Fruit fly (Drosophila melanogaster) whole organism, embryonic: ENCODE results near the gene CG45081.

Experiments used
- Atf-2 ChIP-seq: fragments of 200-800 bp; sonication (Bioruptor generic); optimal IDR thresholded peaks from 2 replicates; lab custom pipeline; 2016; ENCODE audit warnings: missing biosample characterization, missing genetic modification characterization
- CG10543 ChIP-seq: fragments of 200-800 bp; sonication (Bioruptor generic); optimal IDR thresholded peaks from 3 replicates; lab custom pipeline; 2017; ENCODE audit warnings: missing biosample characterization, mild to moderate bottlenecking, missing genetic modification characterization, moderate library complexity
- CG10979 ChIP-seq: fragments of 200-800 bp; sonication (Bioruptor generic); optimal IDR thresholded peaks from 2 replicates; lab custom pipeline; 2018; ENCODE audit warnings: missing biosample characterization, mild to moderate bottlenecking, missing genetic modification characterization, moderate library complexity
- CG11504 ChIP-seq: fragments of 200-800 bp; sonication (Bioruptor generic); optimal IDR thresholded peaks from 3 replicates; lab custom pipeline; 2019; ENCODE audit warnings: missing biosample characterization, mild to moderate bottlenecking, missing genetic modification characterization, moderate library complexity
- CG12391 ChIP-seq: fragments of 200-800 bp; sonication (Bioruptor generic); optimal IDR thresholded peaks from 3 replicates; lab custom pipeline; 2018; ENCODE audit warnings: missing biosample characterization, mild to moderate bottlenecking, missing genetic modification characterization, moderate library complexity
- CG12659 ChIP-seq: fragments of 200-800 bp; sonication (Bioruptor generic); optimal IDR thresholded peaks from 3 replicates; lab custom pipeline; 2017; ENCODE audit warnings: mild to moderate bottlenecking, missing biosample characterization, missing genetic modification reagents, missing genetic modification characterization
- CG13287 ChIP-seq: fragments of 200-800 bp; sonication (Bioruptor generic); IDR thresholded peaks from 2 replicates; pipeline ENCODE4 v1.3.6; 2022; ENCODE audit warnings: missing biosample characterization, missing genetic modification characterization; ENCODE audit not compliant: partially characterized antibody
- CG14965 ChIP-seq: fragments of 200-800 bp; sonication (Bioruptor generic); optimal IDR thresholded peaks from 2 replicates; lab custom pipeline; 2016; ENCODE audit warnings: missing biosample characterization, missing genetic modification characterization, borderline replicate concordance
- CG15696 ChIP-seq: fragments of 200-800 bp; sonication (Bioruptor generic); optimal IDR thresholded peaks from 2 replicates; lab custom pipeline; 2019; ENCODE audit warnings: missing biosample characterization, mild to moderate bottlenecking, missing genetic modification characterization, moderate library complexity
- CG16863 ChIP-seq: fragments of 200-800 bp; sonication (Bioruptor generic); optimal IDR thresholded peaks from 3 replicates; lab custom pipeline; 2016; ENCODE audit warnings: missing biosample characterization, missing genetic modification characterization
- CG17359 ChIP-seq: fragments of 200-800 bp; sonication (Bioruptor generic); optimal IDR thresholded peaks from 3 replicates; lab custom pipeline; 2018; ENCODE audit warnings: missing biosample characterization, mild to moderate bottlenecking, missing genetic modification characterization, moderate library complexity
- CG18262 ChIP-seq: fragments of 200-800 bp; optimal IDR thresholded peaks from 3 replicates; lab custom pipeline; 2019; ENCODE audit warnings: missing biosample characterization, mild to moderate bottlenecking, missing genetic modification characterization, moderate library complexity
- CG2199 ChIP-seq: fragments of 200-800 bp; sonication (Bioruptor generic); IDR thresholded peaks from 3 replicates; pipeline ENCODE4 v1.3.6; 2022; ENCODE audit warnings: missing biosample characterization, missing genetic modification characterization
- CG2678 ChIP-seq: fragments of 200-800 bp; sonication (Bioruptor generic); optimal IDR thresholded peaks from 3 replicates; lab custom pipeline; 2019; ENCODE audit warnings: missing biosample characterization, mild to moderate bottlenecking, missing genetic modification characterization, moderate library complexity
- CG31441 ChIP-seq: fragments of 200-800 bp; sonication (Bioruptor generic); IDR thresholded peaks from 2 replicates; pipeline ENCODE4 v1.3.6; 2022; ENCODE audit warnings: missing biosample characterization, missing genetic modification characterization
- CG32772 ChIP-seq: fragments of 200-800 bp; sonication (Bioruptor generic); IDR thresholded peaks from 2 replicates; pipeline ENCODE4 v1.3.6; 2022; ENCODE audit warnings: missing biosample characterization, missing genetic modification characterization
- CG43689 ChIP-seq: fragments of 200-800 bp; sonication (Bioruptor generic); IDR thresholded peaks from 2 replicates; pipeline ENCODE4 v1.3.6; 2022; ENCODE audit warnings: missing biosample characterization, missing genetic modification characterization
- CG5245 ChIP-seq: fragments of 200-800 bp; sonication (Bioruptor generic); optimal IDR thresholded peaks from 3 replicates; lab custom pipeline; 2016; ENCODE audit warnings: missing biosample characterization, missing genetic modification characterization
- CG6854 ChIP-seq: fragments of 200-800 bp; sonication (Bioruptor generic); optimal IDR thresholded peaks from 3 replicates; lab custom pipeline; 2017; ENCODE audit warnings: missing biosample characterization, mild to moderate bottlenecking, missing genetic modification characterization
- CG7556 ChIP-seq: fragments of 200-800 bp; sonication (Bioruptor generic); optimal IDR thresholded peaks from 2 replicates; lab custom pipeline; 2017; ENCODE audit warnings: missing biosample characterization, mild to moderate bottlenecking, missing genetic modification characterization
- CG7745 ChIP-seq: fragments of 200-800 bp; sonication (Bioruptor generic); optimal IDR thresholded peaks from 2 replicates; lab custom pipeline; 2018; ENCODE audit warnings: missing biosample characterization, mild to moderate bottlenecking, missing genetic modification characterization, moderate library complexity
- CG8281 ChIP-seq: fragments of 200-800 bp; sonication (Bioruptor generic); optimal IDR thresholded peaks from 2 replicates; lab custom pipeline; 2018; ENCODE audit warnings: missing biosample characterization, mild to moderate bottlenecking, missing genetic modification characterization, moderate library complexity
- CG8359 ChIP-seq: fragments of 200-800 bp; sonication (Bioruptor generic); optimal IDR thresholded peaks from 2 replicates; lab custom pipeline; 2017; ENCODE audit warnings: missing biosample characterization, mild to moderate bottlenecking, missing genetic modification characterization, borderline replicate concordance
- D19A ChIP-seq: fragments of 200-800 bp; optimal IDR thresholded peaks from 3 replicates; lab custom pipeline; 2019; ENCODE audit warnings: missing biosample characterization, mild to moderate bottlenecking, missing genetic modification characterization, moderate library complexity
- Dip3 ChIP-seq: fragments of 200-800 bp; sonication (Bioruptor generic); optimal IDR thresholded peaks from 3 replicates; lab custom pipeline; 2016; ENCODE audit warnings: missing biosample characterization, missing genetic modification characterization
- Doc3 ChIP-seq: fragments of 200-800 bp; sonication (Bioruptor generic); IDR thresholded peaks from 3 replicates; pipeline ENCODE4 v1.3.6; 2022; ENCODE audit warnings: missing biosample characterization, missing genetic modification characterization; ENCODE audit not compliant: partially characterized antibody
- Mes4 ChIP-seq: fragments of 200-800 bp; sonication (Bioruptor generic); optimal IDR thresholded peaks from 2 replicates; lab custom pipeline; 2016; ENCODE audit warnings: missing biosample characterization, missing genetic modification characterization
- Pdp1 ChIP-seq, 2 experiments: fragments of 200-800 bp; sonication (Bioruptor generic); optimal IDR thresholded peaks; 3 replicates each; lab custom pipeline; 2016; ENCODE audit warnings: missing biosample characterization in 2 of 2, missing genetic modification characterization in 2 of 2, mild to moderate bottlenecking in 1 of 2, moderate library complexity in 1 of 2
- Side ChIP-seq: fragments of 200-800 bp; sonication (Bioruptor generic); optimal IDR thresholded peaks from 2 replicates; lab custom pipeline; 2016; ENCODE audit warnings: missing biosample characterization, missing genetic modification characterization
- TFAM ChIP-seq: fragments of 200-800 bp; sonication (Bioruptor generic); optimal IDR thresholded peaks from 2 replicates; lab custom pipeline; 2017; ENCODE audit warnings: missing biosample characterization, missing genetic modification characterization, inconsistent platforms
- bab2 ChIP-seq: fragments of 200-800 bp; sonication (Bioruptor generic); optimal IDR thresholded peaks from 2 replicates; lab custom pipeline; 2016; ENCODE audit warnings: missing biosample characterization, missing genetic modification characterization
- chinmo ChIP-seq: fragments of 200-800 bp; sonication (Bioruptor generic); IDR thresholded peaks from 4 replicates; pipeline ENCODE4 v1.3.6; 2022; ENCODE audit warnings: missing biosample characterization, missing genetic modification characterization; ENCODE audit not compliant: partially characterized antibody
- crol ChIP-seq: fragments of 200-800 bp; sonication (Bioruptor generic); IDR thresholded peaks from 2 replicates; pipeline ENCODE4 v1.3.6; 2022; ENCODE audit warnings: missing biosample characterization, missing genetic modification characterization
- da ChIP-seq: fragments of 200-800 bp; sonication (Bioruptor generic); optimal IDR thresholded peaks from 2 replicates; lab custom pipeline; 2016; ENCODE audit warnings: missing biosample characterization, missing genetic modification characterization
- dmrt99B ChIP-seq: fragments of 200-800 bp; sonication (Bioruptor generic); optimal IDR thresholded peaks from 2 replicates; lab custom pipeline; 2018; ENCODE audit warnings: missing biosample characterization, mild to moderate bottlenecking, missing genetic modification characterization, moderate library complexity
- dysf ChIP-seq: fragments of 200-800 bp; sonication (Bioruptor generic); IDR thresholded peaks from 3 replicates; pipeline ENCODE4 v1.3.6; 2022; ENCODE audit warnings: missing biosample characterization, missing genetic modification characterization
- eve ChIP-seq, 2 experiments: fragments of >200 bp; optimal IDR thresholded peaks; 2 replicates each; lab custom pipeline; 2017; ENCODE audit warnings: missing biosample characterization in 2 of 2, missing genetic modification characterization in 2 of 2
- exex ChIP-seq: fragments of 200-800 bp; sonication (Bioruptor generic); optimal IDR thresholded peaks from 4 replicates; lab custom pipeline; 2018; ENCODE audit warnings: missing biosample characterization, mild to moderate bottlenecking, missing genetic modification characterization, moderate library complexity
- ftz-f1 ChIP-seq: fragments of 200-800 bp; sonication (Bioruptor generic); optimal IDR thresholded peaks from 2 replicates; lab custom pipeline; 2016; ENCODE audit warnings: missing biosample characterization, missing genetic modification characterization
- gfzf ChIP-seq: fragments of 200-800 bp; sonication (Bioruptor generic); optimal IDR thresholded peaks from 2 replicates; lab custom pipeline; 2016; ENCODE audit warnings: missing biosample characterization, mild to moderate bottlenecking, missing genetic modification characterization, moderate library complexity
- grn ChIP-seq: fragments of 200-800 bp; sonication (Bioruptor generic); optimal IDR thresholded peaks from 3 replicates; lab custom pipeline; 2017; ENCODE audit warnings: missing biosample characterization, missing genetic modification characterization
- lmd ChIP-seq: fragments of 200-800 bp; sonication (Bioruptor generic); IDR thresholded peaks from 2 replicates; pipeline ENCODE4 v1.3.6; 2022; ENCODE audit warnings: missing biosample characterization, missing genetic modification characterization
- mirr ChIP-seq: fragments of 200-800 bp; sonication (Bioruptor generic); optimal IDR thresholded peaks from 3 replicates; lab custom pipeline; 2018; ENCODE audit warnings: missing biosample characterization, mild to moderate bottlenecking, missing genetic modification characterization
- pfk ChIP-seq: fragments of 200-800 bp; sonication (Bioruptor generic); optimal IDR thresholded peaks from 2 replicates; lab custom pipeline; 2018; ENCODE audit warnings: missing biosample characterization, mild to moderate bottlenecking, missing genetic modification characterization, moderate library complexity
- ranshi ChIP-seq: fragments of 200-800 bp; sonication (Bioruptor generic); IDR thresholded peaks from 2 replicates; pipeline ENCODE4 v1.3.6; 2022; ENCODE audit warnings: missing biosample characterization, missing genetic modification characterization
- sens ChIP-seq: fragments of 200-800 bp; sonication (Bioruptor generic); peaks from one replicate; lab custom pipeline; 2016; ENCODE audit warnings: missing biosample characterization, missing genetic modification characterization
- sens-2 ChIP-seq: fragments of 200-800 bp; sonication (Bioruptor generic); IDR thresholded peaks from 2 replicates; pipeline ENCODE4 v1.3.6; 2022; ENCODE audit warnings: missing biosample characterization, missing genetic modification characterization
- sug ChIP-seq: fragments of 200-800 bp; optimal IDR thresholded peaks from 2 replicates; lab custom pipeline; 2019; ENCODE audit warnings: missing biosample characterization, mild to moderate bottlenecking, missing genetic modification characterization, moderate library complexity
- trem ChIP-seq: fragments of 200-800 bp; optimal IDR thresholded peaks from 3 replicates; lab custom pipeline; 2019; ENCODE audit warnings: missing biosample characterization, mild to moderate bottlenecking, missing genetic modification characterization, moderate library complexity
- tup ChIP-seq: fragments of 200-800 bp; sonication (Bioruptor generic); optimal IDR thresholded peaks from 2 replicates; lab custom pipeline; 2016; ENCODE audit warnings: missing biosample characterization, mild to moderate bottlenecking, missing genetic modification characterization, moderate library complexity

Gene CG45081

dm6 chr3L:19228371-19228817 is 37.5 kb upstream of the CG45081 start (continued):
- TF ChIP-seq grn (GFP tag; lab: Kevin White, UChicago) (peak; percentile 79), CG6854 (GFP tag; lab: Kevin White, UChicago) (no peak), TFAM (GFP tag; lab: Kevin White, UChicago) (no peak), trem (no peak), Atf-2 (GFP tag; lab: Kevin White, UChicago) (no peak), CG16863 (GFP tag; lab: Kevin White, UChicago) (no peak), sug (tag; lab: Kevin White, UChicago) (peak; percentile 27), Doc3 (no peak), CG10543 (GFP tag; lab: Kevin White, UChicago) (peak; percentile 14), CG14965 (GFP tag; lab: Kevin White, UChicago) (no peak), chinmo (GFP tag; lab: Robert Waterston, UW) (no peak), CG32772 (GFP tag; lab: Robert Waterston, UW) (no peak), CG7556 (GFP tag; lab: Kevin White, UChicago) (no peak), exex (tag; lab: Kevin White, UChicago) (peak; percentile 96), CG7745 (peak; percentile 82), gfzf (GFP tag; lab: Kevin White, UChicago) (no peak), CG5245 (GFP tag; lab: Kevin White, UChicago) (no peak), Mes4 (GFP tag; lab: Kevin White, UChicago) (no peak), mirr (GFP tag; lab: Kevin White, UChicago) (peak; percentile 44), crol (GFP tag; lab: Robert Waterston, UW) (peak; percentile 77), CG2199 (GFP tag; lab: Robert Waterston, UW) (0 out of 3 replicates have a peak, but pooled peaks have one; percentile 24), CG8281 (tag; lab: Kevin White, UChicago) (peak; percentile 30), da (no peak), Pdp1 (GFP tag; optimal IDR thresholded peaks at IDR 0.05; lab: Kevin White, UChicago) (no peak), sens-2 (GFP tag; lab: Robert Waterston, UW) (no peak), lmd (GFP tag; lab: Robert Waterston, UW) (no peak), sens (GFP tag; lab: Kevin White, UChicago) (peak; percentile 48), tup (GFP tag; lab: Kevin White, UChicago) (no peak), ranshi (GFP tag; lab: Robert Waterston, UW) (no peak), D19A (tag; lab: Kevin White, UChicago) (no peak), ftz-f1 (GFP tag; lab: Kevin White, UChicago) (no peak), pfk (no peak)

dm6 chr3L:19228857-19229398 is 36.9 kb upstream of the CG45081 start:
- TF ChIP-seq CG43689 (GFP tag; lab: Robert Waterston, UW): no peak
- TF ChIP-seq CG12391 (tag; lab: Kevin White, UChicago): no peak
- TF ChIP-seq dmrt99B (tag; lab: Kevin White, UChicago): peak; percentile 30
- peak; percentile 48 for TF ChIP-seq CG18262 (tag; lab: Kevin White, UChicago)
- peak; percentile 15 for TF ChIP-seq CG17359
- TF ChIP-seq CG7556 (GFP tag; lab: Kevin White, UChicago): peak; percentile 12
- peak; percentile 18 for TF ChIP-seq CG11504 (tag; lab: Kevin White, UChicago)
- 0 out of 2 replicates have a peak, but pooled peaks have one; percentile 31 for TF ChIP-seq CG31441
- no peak for TF ChIP-seq Atf-2 (GFP tag; lab: Kevin White, UChicago)
- TF ChIP-seq dysf: no peak
- TF ChIP-seq CG15696 (tag; lab: Kevin White, UChicago): no peak
- no peak for TF ChIP-seq bab2
- TF ChIP-seq CG13287 (GFP tag; lab: Robert Waterston, UW): no peak
- no peak for TF ChIP-seq CG12659 (GFP tag; lab: Kevin White, UChicago)
- no peak for TF ChIP-seq Dip3 (GFP tag; lab: Kevin White, UChicago)
- peak; percentile 26 for TF ChIP-seq CG10979 (tag; lab: Kevin White, UChicago)
- TF ChIP-seq CG2678: peak; percentile 22
- peak; percentile 15 for TF ChIP-seq CG8359 (GFP tag; lab: Kevin White, UChicago)
- peak in 1 of 2 experiments; percentile 14 for TF ChIP-seq eve (GFP tag; optimal IDR thresholded peaks at IDR 0.05; lab: Kevin White, UChicago)
- TF ChIP-seq Side (GFP tag; lab: Kevin White, UChicago): no peak
